Worm (Caenorhabditis elegans): ENCODE data around the gene Y66D12A.3.

DNA sequence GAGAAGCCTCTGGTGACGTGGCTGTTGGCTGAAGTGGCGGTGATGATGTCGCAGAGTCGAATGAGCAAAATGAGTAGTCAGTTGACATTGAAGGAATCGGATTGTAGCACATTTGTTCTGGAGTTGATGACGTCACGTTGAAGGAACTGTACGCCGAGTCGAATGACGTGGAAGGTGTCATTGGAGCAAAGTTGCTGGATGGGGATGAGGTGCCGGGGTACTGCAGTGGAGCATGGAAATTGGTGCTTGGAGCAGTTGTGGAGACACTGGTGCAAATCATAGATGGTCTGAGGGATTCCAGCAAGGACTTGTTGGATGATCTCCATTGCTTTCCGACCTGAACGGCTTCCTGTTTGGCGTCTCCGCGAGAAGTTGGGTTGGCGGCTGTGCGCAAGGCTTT lies 44.4 kb downstream of the Y66D12A.3 start:
- no peak for TF ChIP-seq skn-1 (tag; optimal IDR thresholded peaks at IDR 0.05)
- TF ChIP-seq nhr-237 (tag; optimal IDR thresholded peaks at IDR 0.05), result no peak
- TF ChIP-seq nhr-11 (tag; optimal IDR thresholded peaks at IDR 0.05), result no peak
- TF ChIP-seq mdl-1 (tag; optimal IDR thresholded peaks at IDR 0.05), result no peak

Data from whole organism, L3 larva.